Fruit fly (Drosophila melanogaster) whole organism, adult: Measurements from ENCODE around the gene fln.

Experiments
- CG11617 ChIP-seq: fragments of 200-800 bp; sonication (Bioruptor generic); optimal IDR thresholded peaks from 2 replicates; lab custom pipeline; 2017; ENCODE audit warnings: mild to moderate bottlenecking, missing biosample characterization, missing genetic modification reagents, missing genetic modification characterization
- CG14711 ChIP-seq: fragments of 200-800 bp; sonication (Bioruptor generic); optimal IDR thresholded peaks from 2 replicates; lab custom pipeline; 2018; ENCODE audit warnings: missing biosample characterization, mild to moderate bottlenecking, missing genetic modification characterization, moderate library complexity
- CG1620 ChIP-seq: fragments of 200-800 bp; sonication (Bioruptor generic); optimal IDR thresholded peaks from 2 replicates; lab custom pipeline; 2016; ENCODE audit warnings: missing biosample characterization, missing genetic modification characterization
- CG5204 ChIP-seq: fragments of 200-800 bp; sonication (Bioruptor generic); optimal IDR thresholded peaks from 2 replicates; lab custom pipeline; 2016; ENCODE audit warnings: missing biosample characterization, missing genetic modification characterization
- CG7045 ChIP-seq: fragments of 200-800 bp; sonication (Bioruptor generic); optimal IDR thresholded peaks from 2 replicates; lab custom pipeline; 2017; ENCODE audit warnings: missing biosample characterization, mild to moderate bottlenecking, missing genetic modification characterization
- Clk ChIP-seq: fragments of 200-800 bp; sonication (Bioruptor generic); optimal IDR thresholded peaks from 2 replicates; lab custom pipeline; 2017; ENCODE audit warnings: missing biosample characterization, missing genetic modification characterization
- Crg-1 ChIP-seq: fragments of 200-800 bp; sonication (Bioruptor generic); optimal IDR thresholded peaks from 2 replicates; lab custom pipeline; 2016; ENCODE audit warnings: missing biosample characterization, missing genetic modification characterization
- Hr96 ChIP-seq: fragments of 200-800 bp; sonication (Bioruptor generic); optimal IDR thresholded peaks from 2 replicates; lab custom pipeline; 2016; ENCODE audit warnings: missing biosample characterization, missing genetic modification characterization
- Mnt ChIP-seq: fragments of 200-800 bp; sonication (Bioruptor generic); optimal IDR thresholded peaks from 2 replicates; lab custom pipeline; 2016; ENCODE audit warnings: missing biosample characterization, mild to moderate bottlenecking, missing genetic modification characterization
- cnc ChIP-seq, 2 experiments: fragments of >200 bp; optimal IDR thresholded peaks; 2 replicates each; lab custom pipeline; 2017
- kay ChIP-seq: fragments of 200-800 bp; sonication (Bioruptor generic); peaks from one replicate; lab custom pipeline; 2016; ENCODE audit warnings: missing biosample characterization, missing genetic modification characterization, borderline replicate concordance
- pad ChIP-seq: fragments of 200-800 bp; sonication (Bioruptor generic); optimal IDR thresholded peaks from 3 replicates; lab custom pipeline; 2017; ENCODE audit warnings: missing biosample characterization, missing genetic modification characterization, mild to moderate bottlenecking, moderate library complexity, missing genetic modification reagents
- tj ChIP-seq: fragments of 200-800 bp; sonication (Bioruptor generic); optimal IDR thresholded peaks from 3 replicates; lab custom pipeline; 2017; ENCODE audit warnings: missing biosample characterization, mild to moderate bottlenecking, missing genetic modification characterization, moderate library complexity
- toe ChIP-seq: fragments of 200-800 bp; sonication (Bioruptor generic); optimal IDR thresholded peaks from 2 replicates; lab custom pipeline; 2016; ENCODE audit warnings: missing biosample characterization, missing genetic modification characterization

dm6 chr3L:19981385-19981784, 9.6 kb downstream of the fln start, which contains the start of gene CG17732:
- TF ChIP-seq tj, result no peak
- TF ChIP-seq kay, result no peak
- no peak for TF ChIP-seq CG5204
- no peak for TF ChIP-seq Crg-1 (GFP tag; lab: Kevin White, UChicago)
- TF ChIP-seq CG14711 (tag; lab: Kevin White, UChicago), result no peak
- TF ChIP-seq CG11617 (GFP tag; lab: Kevin White, UChicago), result no peak
- no peak for TF ChIP-seq Clk (GFP tag; lab: Kevin White, UChicago)
- no peak for TF ChIP-seq CG7045
- no peak for TF ChIP-seq CG1620 (GFP tag; lab: Kevin White, UChicago)
- TF ChIP-seq Hr96 (GFP tag; lab: Kevin White, UChicago), result no peak
- no peak for TF ChIP-seq cnc (optimal IDR thresholded peaks at IDR 0.05; lab: Kevin White, UChicago)
- no peak for TF ChIP-seq toe (GFP tag; lab: Kevin White, UChicago)
- TF ChIP-seq Mnt, result no peak
- TF ChIP-seq pad (GFP tag; lab: Kevin White, UChicago), result no peak
